Fruit fly (Drosophila melanogaster) whole organism, embryonic: ENCODE measurements around the gene CG14174.
A peak's percentile ranks its signal among the peaks of the same experiment; 100 is the strongest.

Experiments
- Abd-B ChIP-seq: fragments of 200-800 bp; sonication (Bioruptor generic); optimal IDR thresholded peaks from 2 replicates; lab custom pipeline; 2018; ENCODE audit warnings: missing biosample characterization, mild to moderate bottlenecking, missing genetic modification characterization, moderate library complexity
- CG11456 ChIP-seq: fragments of 200-800 bp; sonication (Bioruptor generic); IDR thresholded peaks from 3 replicates; pipeline ENCODE4 v1.3.6; 2022; ENCODE audit warnings: missing biosample characterization, missing genetic modification characterization
- CG11723 ChIP-seq: fragments of 200-800 bp; sonication (Bioruptor generic); optimal IDR thresholded peaks from 2 replicates; lab custom pipeline; 2017; ENCODE audit warnings: missing biosample characterization, mild to moderate bottlenecking, missing genetic modification characterization
- CG13424 ChIP-seq: fragments of 200-800 bp; sonication (Bioruptor generic); optimal IDR thresholded peaks from 2 replicates; lab custom pipeline; 2019; ENCODE audit warnings: missing biosample characterization, mild to moderate bottlenecking, missing genetic modification characterization, moderate library complexity
- CG15479 ChIP-seq: fragments of 200-800 bp; sonication (Bioruptor generic); optimal IDR thresholded peaks from 3 replicates; lab custom pipeline; 2019; ENCODE audit warnings: missing biosample characterization, mild to moderate bottlenecking, missing genetic modification characterization, moderate library complexity
- CG17802 ChIP-seq: fragments of 200-800 bp; sonication (Bioruptor generic); optimal IDR thresholded peaks from 2 replicates; lab custom pipeline; 2018; ENCODE audit warnings: missing biosample characterization, mild to moderate bottlenecking, missing genetic modification characterization, moderate library complexity
- CG1792 ChIP-seq: fragments of 200-800 bp; sonication (Bioruptor generic); optimal IDR thresholded peaks from 2 replicates; lab custom pipeline; 2016; ENCODE audit warnings: missing biosample characterization, missing genetic modification characterization
- CG18262 ChIP-seq: fragments of 200-800 bp; optimal IDR thresholded peaks from 3 replicates; lab custom pipeline; 2019; ENCODE audit warnings: missing biosample characterization, mild to moderate bottlenecking, missing genetic modification characterization, moderate library complexity
- CG18764 ChIP-seq: fragments of 200-800 bp; sonication (Bioruptor generic); optimal IDR thresholded peaks from 3 replicates; lab custom pipeline; 2016; ENCODE audit warnings: missing biosample characterization, missing genetic modification characterization
- CG2120 ChIP-seq: fragments of 200-800 bp; sonication (Bioruptor generic); optimal IDR thresholded peaks from 3 replicates; lab custom pipeline; 2016; ENCODE audit warnings: missing biosample characterization, missing genetic modification characterization
- CG5180 ChIP-seq: fragments of 200-800 bp; sonication (Bioruptor generic); optimal IDR thresholded peaks from 3 replicates; lab custom pipeline; 2017; ENCODE audit warnings: missing biosample characterization, missing genetic modification characterization, mild to moderate bottlenecking, moderate library complexity, missing genetic modification reagents
- CG7556 ChIP-seq: fragments of 200-800 bp; sonication (Bioruptor generic); optimal IDR thresholded peaks from 2 replicates; lab custom pipeline; 2017; ENCODE audit warnings: missing biosample characterization, mild to moderate bottlenecking, missing genetic modification characterization
- CG7987 ChIP-seq: fragments of 200-800 bp; sonication (Bioruptor generic); optimal IDR thresholded peaks from 2 replicates; lab custom pipeline; 2018; ENCODE audit warnings: missing biosample characterization, mild to moderate bottlenecking, missing genetic modification characterization, moderate library complexity
- CG8765 ChIP-seq: fragments of 200-800 bp; sonication (Bioruptor generic); IDR thresholded peaks from 2 replicates; pipeline ENCODE4 v1.3.6; 2022; ENCODE audit warnings: missing biosample characterization, missing genetic modification characterization
- CG8924 ChIP-seq: fragments of 200-800 bp; optimal IDR thresholded peaks from 3 replicates; lab custom pipeline; 2019; ENCODE audit warnings: missing biosample characterization, mild to moderate bottlenecking, missing genetic modification characterization, moderate library complexity
- Deaf1 ChIP-seq: fragments of 200-800 bp; optimal IDR thresholded peaks from 3 replicates; lab custom pipeline; 2019; ENCODE audit warnings: missing biosample characterization, mild to moderate bottlenecking, missing genetic modification characterization, moderate library complexity
- Dek ChIP-seq: fragments of 200-800 bp; sonication (Bioruptor generic); optimal IDR thresholded peaks from 3 replicates; lab custom pipeline; 2019; ENCODE audit warnings: missing biosample characterization, mild to moderate bottlenecking, missing genetic modification characterization, moderate library complexity
- Dp ChIP-seq: fragments of 200-800 bp; sonication (Bioruptor generic); optimal IDR thresholded peaks from 2 replicates; lab custom pipeline; 2018; ENCODE audit warnings: missing biosample characterization, mild to moderate bottlenecking, missing genetic modification characterization, moderate library complexity
- Eip74EF ChIP-seq, 2 experiments: fragments of 200-800 bp in 1 of 2; fragments of >200 bp in 1 of 2; sonication (Bioruptor generic) in 1 of 2; optimal IDR thresholded peaks; 2 replicates each; lab custom pipeline; 2017 to 2019; ENCODE audit warnings: missing biosample characterization in 2 of 2, missing genetic modification characterization in 2 of 2, mild to moderate bottlenecking in 1 of 2, moderate library complexity in 1 of 2
- Gug ChIP-seq: fragments of 200-800 bp; sonication (Bioruptor generic); IDR thresholded peaks from 4 replicates; pipeline ENCODE4 v1.3.6; 2022; ENCODE audit warnings: missing biosample characterization, missing genetic modification characterization
- Hand ChIP-seq: fragments of 200-800 bp; sonication (Bioruptor generic); optimal IDR thresholded peaks from 2 replicates; lab custom pipeline; 2017; ENCODE audit warnings: mild to moderate bottlenecking, missing biosample characterization, missing genetic modification reagents, missing genetic modification characterization
- Hey ChIP-seq: fragments of 200-800 bp; sonication (Bioruptor generic); optimal IDR thresholded peaks from 3 replicates; lab custom pipeline; 2018; ENCODE audit warnings: missing biosample characterization, mild to moderate bottlenecking, missing genetic modification characterization
- Lhr ChIP-seq: fragments of 200-800 bp; sonication (Bioruptor generic); optimal IDR thresholded peaks from 3 replicates; lab custom pipeline; 2017; ENCODE audit warnings: mild to moderate bottlenecking, missing biosample characterization, missing genetic modification reagents, missing genetic modification characterization
- NFAT ChIP-seq: fragments of 200-800 bp; sonication (Bioruptor generic); IDR thresholded peaks from 2 replicates; pipeline ENCODE4 v1.3.6; 2022; ENCODE audit warnings: missing biosample characterization, missing genetic modification characterization
- Sry-δ ChIP-seq: fragments of 200-800 bp; sonication (Bioruptor generic); optimal IDR thresholded peaks from 2 replicates; lab custom pipeline; 2016; ENCODE audit warnings: missing biosample characterization, missing genetic modification characterization
- Trl ChIP-seq, 3 experiments: fragments of >200 bp in 2 of 3; fragments of 200-800 bp in 1 of 3; sonication (Bioruptor generic) in 1 of 3; optimal IDR thresholded peaks; 2 replicates in 1 of 3; 3 replicates in 2 of 3; lab custom pipeline; 2016 to 2017; ENCODE audit warnings: missing biosample characterization in 1 of 3, missing genetic modification characterization in 1 of 3
- Vsx1 ChIP-seq: fragments of 200-800 bp; sonication (Bioruptor generic); optimal IDR thresholded peaks from 2 replicates; lab custom pipeline; 2017; ENCODE audit warnings: missing biosample characterization, mild to moderate bottlenecking, missing genetic modification characterization, missing genetic modification reagents
- Xbp1 ChIP-seq: fragments of 200-800 bp; sonication (Bioruptor generic); optimal IDR thresholded peaks from 3 replicates; lab custom pipeline; 2016; ENCODE audit warnings: missing biosample characterization, mild to moderate bottlenecking, missing genetic modification characterization
- ase ChIP-seq: fragments of 200-800 bp; sonication (Bioruptor generic); IDR thresholded peaks from 3 replicates; pipeline ENCODE4 v1.3.6; 2022; ENCODE audit warnings: missing biosample characterization, missing genetic modification characterization
- br ChIP-seq: fragments of >200 bp; optimal IDR thresholded peaks from 2 replicates; lab custom pipeline; 2017
- ci ChIP-seq: fragments of 200-800 bp; sonication (Bioruptor generic); IDR thresholded peaks from 3 replicates; pipeline ENCODE4 v1.3.6; 2022; ENCODE audit warnings: missing biosample characterization, missing genetic modification characterization
- dpn ChIP-seq, 2 experiments: fragments of 200-800 bp; sonication (Bioruptor generic); optimal IDR thresholded peaks; 3 replicates each; lab custom pipeline; 2016; ENCODE audit warnings: missing biosample characterization in 2 of 2, missing genetic modification characterization in 2 of 2
- fd3F ChIP-seq: fragments of 200-800 bp; sonication (Bioruptor generic); optimal IDR thresholded peaks from 2 replicates; lab custom pipeline; 2018; ENCODE audit warnings: missing biosample characterization, mild to moderate bottlenecking, missing genetic modification characterization, moderate library complexity
- ftz-f1 ChIP-seq: fragments of 200-800 bp; sonication (Bioruptor generic); optimal IDR thresholded peaks from 2 replicates; lab custom pipeline; 2016; ENCODE audit warnings: missing biosample characterization, missing genetic modification characterization
- kay ChIP-seq: fragments of 200-800 bp; sonication (Bioruptor generic); optimal IDR thresholded peaks from 2 replicates; lab custom pipeline; 2016; ENCODE audit warnings: missing biosample characterization, missing genetic modification characterization
- lilli ChIP-seq: fragments of 200-800 bp; sonication (Bioruptor generic); optimal IDR thresholded peaks from 3 replicates; lab custom pipeline; 2016; ENCODE audit warnings: missing biosample characterization, missing genetic modification characterization
- nau ChIP-seq: fragments of 200-800 bp; sonication (Bioruptor generic); optimal IDR thresholded peaks from 3 replicates; lab custom pipeline; 2017; ENCODE audit warnings: missing biosample characterization, mild to moderate bottlenecking, missing genetic modification characterization, missing genetic modification reagents
- nmo ChIP-seq: fragments of 200-800 bp; sonication (Bioruptor generic); optimal IDR thresholded peaks from 2 replicates; lab custom pipeline; 2018; ENCODE audit warnings: missing biosample characterization, mild to moderate bottlenecking, missing genetic modification characterization, moderate library complexity
- nom ChIP-seq: fragments of 200-800 bp; sonication (Bioruptor generic); optimal IDR thresholded peaks from 2 replicates; lab custom pipeline; 2017; ENCODE audit warnings: missing biosample characterization, missing genetic modification characterization, mild to moderate bottlenecking, moderate library complexity, missing genetic modification reagents
- odd ChIP-seq: fragments of 200-800 bp; sonication (Bioruptor generic); optimal IDR thresholded peaks from 2 replicates; lab custom pipeline; 2017; ENCODE audit warnings: missing biosample characterization, mild to moderate bottlenecking, missing genetic modification characterization
- org-1 ChIP-seq: fragments of 200-800 bp; sonication (Bioruptor generic); optimal IDR thresholded peaks from 2 replicates; lab custom pipeline; 2017; ENCODE audit warnings: missing biosample characterization, missing genetic modification characterization
- run ChIP-seq: fragments of 200-800 bp; sonication (Bioruptor generic); optimal IDR thresholded peaks from 3 replicates; lab custom pipeline; 2018; ENCODE audit warnings: missing biosample characterization, mild to moderate bottlenecking, missing genetic modification characterization
- sd ChIP-seq: fragments of 200-800 bp; sonication (Bioruptor generic); optimal IDR thresholded peaks from 3 replicates; lab custom pipeline; 2018; ENCODE audit warnings: missing biosample characterization, mild to moderate bottlenecking, missing genetic modification characterization, moderate library complexity
- sens ChIP-seq: fragments of 200-800 bp; sonication (Bioruptor generic); peaks from one replicate; lab custom pipeline; 2016; ENCODE audit warnings: missing biosample characterization, missing genetic modification characterization
- slbo ChIP-seq: fragments of 200-800 bp; sonication (Bioruptor generic); IDR thresholded peaks from 2 replicates; pipeline ENCODE4 v1.3.6; 2022; ENCODE audit warnings: missing biosample characterization, missing genetic modification characterization
- slp2 ChIP-seq: fragments of 200-800 bp; sonication (Bioruptor generic); optimal IDR thresholded peaks from 2 replicates; lab custom pipeline; 2016; ENCODE audit warnings: missing biosample characterization, missing genetic modification characterization
- sr ChIP-seq: fragments of 200-800 bp; sonication (Bioruptor generic); IDR thresholded peaks from 3 replicates; pipeline ENCODE4 v1.3.6; 2022; ENCODE audit warnings: missing biosample characterization, missing genetic modification characterization

Gene CG14174

dm6 chr3L:9695647-9696046 lies 23.5 kb upstream of the CG14174 start (continued):
- TF ChIP-seq sens (GFP tag; lab: Kevin White, UChicago) (peak; percentile 64), CG8924 (no peak), fd3F (GFP tag; lab: Kevin White, UChicago) (peak; percentile 14), nmo (GFP tag; lab: Kevin White, UChicago) (peak; percentile 56), CG7556 (GFP tag; lab: Kevin White, UChicago) (peak; percentile 66), CG8765 (no peak), Eip74EF (GFP tag; optimal IDR thresholded peaks at IDR 0.05; lab: Kevin White, UChicago) (peak in 1 of 2 experiments; percentile 33), kay (GFP tag; lab: Kevin White, UChicago) (peak; percentile 7), org-1 (GFP tag; lab: Kevin White, UChicago) (peak; percentile 20), lilli (peak; percentile 13), CG18262 (peak; percentile 63), dpn (GFP tag; optimal IDR thresholded peaks at IDR 0.05; lab: Kevin White, UChicago) (peak in 1 of 2 experiments; percentile 8), slbo (GFP tag; lab: Robert Waterston, UW) (peak; percentile 17; the same call in 1 of the 2 replicates), sd (peak; percentile 5), Abd-B (GFP tag; lab: Kevin White, UChicago) (no peak), CG2120 (GFP tag; lab: Kevin White, UChicago) (peak; percentile 48)

- TF ChIP-seq Trl (optimal IDR thresholded peaks at IDR 0.05; lab: Kevin White, UChicago) (peak; percentile 76 to 97), Trl (GFP tag; optimal IDR thresholded peaks at IDR 0.05; lab: Kevin White, UChicago) (peak; percentile 85), NFAT (peak; percentile 88), ci (GFP tag; lab: Robert Waterston, UW) (peak; percentile 90), slp2 (GFP tag; lab: Kevin White, UChicago) (peak; percentile 33), Deaf1 (tag; lab: Kevin White, UChicago) (peak; percentile 54), CG5180 (GFP tag; lab: Kevin White, UChicago) (peak; percentile 25), nom (GFP tag; lab: Kevin White, UChicago) (peak; percentile 90), sr (peak; percentile 69; the same call in 2 of the 3 replicates), CG18764 (GFP tag; lab: Kevin White, UChicago) (peak; percentile 54), nau (GFP tag; lab: Kevin White, UChicago) (peak; percentile 73), Gug (GFP tag; lab: Robert Waterston, UW) (peak; percentile 78), CG13424 (peak; percentile 69), Vsx1 (GFP tag; lab: Kevin White, UChicago) (peak; percentile 48), CG15479 (GFP tag; lab: Kevin White, UChicago) (no peak), CG11456 (GFP tag; lab: Robert Waterston, UW) (peak; percentile 88), CG7556 (GFP tag; lab: Kevin White, UChicago) (peak; percentile 44), Hey (tag; lab: Kevin White, UChicago) (peak; percentile 59), CG7987 (GFP tag; lab: Kevin White, UChicago) (peak; percentile 67), Lhr (GFP tag; lab: Kevin White, UChicago) (no peak), run (peak; percentile 59), odd (GFP tag; lab: Kevin White, UChicago) (peak; percentile 65), Sry-δ (peak; percentile 24), CG17802 (tag; lab: Kevin White, UChicago) (peak; percentile 36), Hand (GFP tag; lab: Kevin White, UChicago) (peak; percentile 82), ftz-f1 (no peak), CG11723 (GFP tag; lab: Kevin White, UChicago) (peak; percentile 42), CG1792 (GFP tag; lab: Kevin White, UChicago) (peak; percentile 52), br (lab: Kevin White, UChicago) (no peak), Xbp1 (GFP tag; lab: Kevin White, UChicago) (peak; percentile 72), Dek (tag; lab: Kevin White, UChicago) (peak; percentile 68), ase (GFP tag; lab: Robert Waterston, UW) (peak; percentile 70; the same call in 2 of the 3 replicates), Dp (no peak)
Measured at dm6 chr3L:9696650-9697526, 22.2 kb upstream of the CG14174 start, which contains the start of gene Prps. TSS of gene Prps (minus strand) at chr3L:9696700.
